Worm (Caenorhabditis elegans) whole organism, L4 larva: ENCODE measurements around the gene C14F11.7.

Experiments
- D1046.2 ChIP-seq: fragments of 200-800 bp; sonication (Bioruptor generic); IDR thresholded peaks from 2 replicates; pipeline ENCODE4 v1.3.6; 2022; ENCODE audit warnings: missing genetic modification characterization, missing compliant biosample characterization
- F37D6.2 ChIP-seq: sonication (generic microtip); optimal IDR thresholded peaks from 2 replicates; lab custom pipeline; 2016; ENCODE audit warnings: mild to moderate bottlenecking, missing genetic modification characterization, missing compliant biosample characterization
- T20F7.1 ChIP-seq: fragments of 200-800 bp; sonication (Bioruptor generic); optimal IDR thresholded peaks from 2 replicates; lab custom pipeline; 2018; ENCODE audit warnings: mild to moderate bottlenecking, missing genetic modification characterization, missing compliant biosample characterization
- Y48G9A.11 ChIP-seq: fragments of 200-800 bp; sonication (Bioruptor generic); IDR thresholded peaks from 2 replicates; pipeline ENCODE4 v1.3.6; 2022; ENCODE audit warnings: missing genetic modification reagents, missing genetic modification characterization, missing compliant biosample characterization
- Y5F2A.4 ChIP-seq: fragments of 200-800 bp; sonication (Bioruptor generic); optimal IDR thresholded peaks from 2 replicates; lab custom pipeline; 2018; ENCODE audit warnings: mild to moderate bottlenecking, missing genetic modification characterization, missing compliant biosample characterization
- ZK546.5 ChIP-seq, 2 experiments: sonication (generic microtip); optimal IDR thresholded peaks; 2 replicates each; lab custom pipeline; 2017; ENCODE audit warnings: missing biosample characterization in 2 of 2, missing genetic modification characterization in 2 of 2
- aha-1 ChIP-seq: fragments of 150-350 bp; peaks from one replicate; lab custom pipeline; 2014; ENCODE audit warnings: missing biosample characterization, missing genetic modification characterization
- arid-1 ChIP-seq: fragments of 200-800 bp; sonication (Bioruptor generic); conservative IDR thresholded peaks from 2 replicates; pipeline ENCODE4 v1.3.6; 2022; ENCODE audit warnings: missing genetic modification reagents, missing genetic modification characterization, missing compliant biosample characterization
- ceh-32 ChIP-seq: sonication (generic microtip); optimal IDR thresholded peaks from 2 replicates; lab custom pipeline; 2016; ENCODE audit warnings: mild to moderate bottlenecking, missing genetic modification characterization, missing compliant biosample characterization; ENCODE audit not compliant: poor library complexity
- ceh-82 ChIP-seq: sonication (generic microtip); optimal IDR thresholded peaks from 2 replicates; lab custom pipeline; 2017; ENCODE audit warnings: missing biosample characterization, missing genetic modification characterization
- cey-2 ChIP-seq: sonication (generic microtip); optimal IDR thresholded peaks from 3 replicates; lab custom pipeline; 2017; ENCODE audit warnings: missing genetic modification characterization, mild to moderate bottlenecking, missing compliant biosample characterization, antibody characterized with exemption, borderline replicate concordance; ENCODE audit not compliant: insufficient read depth
- dve-1 ChIP-seq: sonication (generic microtip); optimal IDR thresholded peaks from 2 replicates; lab custom pipeline; 2017; ENCODE audit warnings: antibody characterized with exemption, mild to moderate bottlenecking, missing genetic modification characterization, missing compliant biosample characterization; ENCODE audit not compliant: insufficient read depth
- hlh-30 ChIP-seq: sonication (generic microtip); optimal IDR thresholded peaks from 2 replicates; lab custom pipeline; 2017; ENCODE audit warnings: antibody characterized with exemption, mild to moderate bottlenecking, missing genetic modification characterization, missing compliant biosample characterization; ENCODE audit not compliant: insufficient read depth
- jun-1 ChIP-seq: fragments of 150-350 bp; optimal IDR thresholded peaks from 2 replicates; lab custom pipeline; 2014; ENCODE audit warnings: missing biosample characterization, missing genetic modification reagents, missing genetic modification characterization
- lin-15B ChIP-seq: fragments of 150-350 bp; sonication (generic microtip); optimal IDR thresholded peaks from 3 replicates; lab custom pipeline; 2014; ENCODE audit warnings: missing biosample characterization, missing genetic modification characterization
- madf-5 ChIP-seq, 2 experiments: fragments of 200-800 bp; sonication (Bioruptor generic); IDR thresholded peaks; 2 replicates each; pipeline ENCODE4 v1.3.6; 2022; ENCODE audit warnings: missing compliant biosample characterization in 2 of 2, missing genetic modification characterization in 2 of 2
- mdt-29 ChIP-seq: fragments of 200-800 bp; sonication (Bioruptor generic); IDR thresholded peaks from 2 replicates; pipeline ENCODE4 v1.3.6; 2022; ENCODE audit warnings: missing genetic modification reagents, missing genetic modification characterization, missing compliant biosample characterization
- mep-1 ChIP-seq: fragments of 150-350 bp; sonication (generic microtip); optimal IDR thresholded peaks from 3 replicates; lab custom pipeline; 2014; ENCODE audit warnings: missing biosample characterization, missing genetic modification characterization
- mes-2 ChIP-seq: sonication (generic microtip); optimal IDR thresholded peaks from 2 replicates; lab custom pipeline; 2016; ENCODE audit warnings: missing genotype, mild to moderate bottlenecking, missing genetic modification characterization, missing compliant biosample characterization; ENCODE audit not compliant: poor library complexity, severe bottlenecking
- mxl-3 ChIP-seq: fragments of 200-800 bp; sonication (Bioruptor generic); optimal IDR thresholded peaks from 2 replicates; lab custom pipeline; 2018; ENCODE audit warnings: mild to moderate bottlenecking, missing genetic modification characterization, missing compliant biosample characterization
- nhr-25 ChIP-seq: sonication (generic microtip); optimal IDR thresholded peaks from 2 replicates; lab custom pipeline; 2017; ENCODE audit warnings: missing genetic modification characterization, mild to moderate bottlenecking, missing compliant biosample characterization, antibody characterized with exemption, moderate library complexity, borderline replicate concordance; ENCODE audit not compliant: insufficient read depth
- nhr-28 ChIP-seq: fragments of 150-350 bp; optimal IDR thresholded peaks from 2 replicates; lab custom pipeline; 2014; ENCODE audit warnings: missing biosample characterization, missing genetic modification characterization
- nhr-41 ChIP-seq: fragments of 200-800 bp; sonication (Bioruptor generic); IDR thresholded peaks from 2 replicates; pipeline ENCODE4 v1.3.6; 2022; ENCODE audit warnings: missing genetic modification reagents, missing genetic modification characterization, missing compliant biosample characterization
- nhr-6 ChIP-seq: fragments of 150-350 bp; optimal IDR thresholded peaks from 2 replicates; lab custom pipeline; 2014; ENCODE audit warnings: missing biosample characterization, missing genetic modification characterization
- pha-4 ChIP-seq, 2 experiments: fragments of 150-350 bp in 1 of 2; fragments of 200-800 bp in 1 of 2; sonication (Bioruptor generic) in 1 of 2; IDR thresholded peaks in 1 of 2; optimal IDR thresholded peaks in 1 of 2; 2 replicates each; pipeline versions ENCODE4 v1.3.6 to Lab custom; 2014 to 2022; ENCODE audit warnings: missing genetic modification characterization in 2 of 2, missing genetic modification reagents in 2 of 2, missing biosample characterization in 1 of 2, missing compliant biosample characterization in 1 of 2
- pqm-1 ChIP-seq: sonication (generic microtip); optimal IDR thresholded peaks from 2 replicates; lab custom pipeline; 2017; ENCODE audit warnings: missing biosample characterization, missing genetic modification characterization
- rbr-2 ChIP-seq: sonication (generic microtip); optimal IDR thresholded peaks from 2 replicates; lab custom pipeline; 2016; ENCODE audit warnings: missing genotype, missing genetic modification characterization, missing compliant biosample characterization
- skn-1 ChIP-seq: fragments of 150-350 bp; optimal IDR thresholded peaks from 2 replicates; lab custom pipeline; 2014; ENCODE audit warnings: missing biosample characterization, missing genetic modification characterization
- snpc-4 ChIP-seq: fragments of 150-350 bp; optimal IDR thresholded peaks from 2 replicates; lab custom pipeline; 2014; ENCODE audit warnings: missing biosample characterization, missing genetic modification characterization
- unc-39 ChIP-seq: sonication (generic microtip); optimal IDR thresholded peaks from 2 replicates; lab custom pipeline; 2017; ENCODE audit warnings: missing biosample characterization, missing genetic modification characterization
- unc-62 ChIP-seq, 3 experiments: fragments of 150-350 bp in 1 of 3; sonication (generic microtip); optimal IDR thresholded peaks in 2 of 3; peaks in 1 of 3; 1 replicate in 1 of 3; 2 replicates in 2 of 3; lab custom pipeline; 2014 to 2017; ENCODE audit warnings: missing biosample characterization in 3 of 3, missing genetic modification characterization in 3 of 3, missing genetic modification reagents in 3 of 3, missing genotype in 1 of 3
- zfp-3 ChIP-seq: fragments of 200-800 bp; sonication (Bioruptor generic); conservative IDR thresholded peaks from 2 replicates; pipeline ENCODE4 v1.3.6; 2022; ENCODE audit warnings: missing genetic modification reagents, missing genetic modification characterization, missing compliant biosample characterization

Gene C14F11.7

DNA sequence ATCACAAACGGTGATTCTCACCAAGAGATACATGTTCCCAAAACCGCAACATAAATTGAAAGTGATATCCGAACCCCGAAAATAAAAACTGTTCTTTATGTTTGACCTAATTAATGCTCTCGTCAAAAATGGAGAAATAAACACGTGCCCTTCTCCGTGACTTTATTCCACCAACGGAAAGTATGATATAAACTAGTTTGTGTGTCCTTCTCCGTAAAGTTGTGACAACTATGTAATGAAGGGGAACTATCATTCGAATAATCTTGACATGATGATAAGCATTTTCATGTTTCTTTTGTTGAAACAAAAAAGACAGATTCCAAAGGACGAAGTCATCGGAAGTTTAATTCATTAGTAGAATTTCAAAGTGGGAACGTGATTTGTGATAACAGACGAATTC lies 6.8 kb downstream of the C14F11.7 start (continued):
- no peak for TF ChIP-seq mes-2 (tag; lab: Kevin White, UChicago)
- peak; percentile 76 for TF ChIP-seq hlh-30
- no peak for TF ChIP-seq cey-2 (tag; lab: Kevin White, UChicago)
- TF ChIP-seq mep-1 (tag; lab: Kevin White, UChicago), result peak; percentile 62
- TF ChIP-seq rbr-2 (tag; lab: Kevin White, UChicago), result no peak
- TF ChIP-seq nhr-28 (tag; lab: Kevin White, UChicago), result peak; percentile 58
- no peak for TF ChIP-seq madf-5 (GFP tag; IDR thresholded peaks at IDR 0.05; lab: Robert Waterston, UW)
- TF ChIP-seq aha-1 (tag; lab: Kevin White, UChicago), result peak; percentile 79
- peak; percentile 3 for TF ChIP-seq dve-1 (tag; lab: Kevin White, UChicago)
- TF ChIP-seq pha-4 (GFP tag; IDR thresholded peaks at IDR 0.05; lab: Robert Waterston, UW), result no peak
- no peak for TF ChIP-seq pha-4 (tag; optimal IDR thresholded peaks at IDR 0.05; lab: Kevin White, UChicago)
- peak; percentile 2 for TF ChIP-seq nhr-6 (tag; lab: Kevin White, UChicago)

DNA sequence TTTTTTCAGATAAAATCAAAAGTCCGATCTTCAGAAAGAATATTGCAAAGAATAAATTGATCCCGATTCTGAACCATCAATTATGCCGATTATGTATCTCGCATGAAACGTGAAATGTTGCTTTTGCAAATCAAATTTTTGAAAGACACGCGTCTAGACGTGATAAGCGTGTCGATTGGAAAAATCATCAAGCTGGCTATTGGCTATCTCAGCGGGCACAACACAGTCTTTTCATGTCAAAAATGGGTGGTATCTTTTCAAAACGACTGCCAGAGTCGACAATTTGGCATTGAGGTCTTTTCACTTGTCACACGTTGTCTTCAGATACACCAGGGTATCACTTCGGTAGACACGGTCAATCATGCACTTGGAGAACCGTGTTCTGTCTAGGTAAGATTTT lies 11.7 kb downstream of the C14F11.7 start, which contains the start of gene daf-9:
Gene daf-9, plus strand, starts transcription at position 301 of the 400 bp plus-strand sequence.
- no peak for TF ChIP-seq lin-15B (tag; lab: Kevin White, UChicago)
- TF ChIP-seq mxl-3 (GFP tag; lab: Kevin White, UChicago), result peak; percentile 33

DNA sequence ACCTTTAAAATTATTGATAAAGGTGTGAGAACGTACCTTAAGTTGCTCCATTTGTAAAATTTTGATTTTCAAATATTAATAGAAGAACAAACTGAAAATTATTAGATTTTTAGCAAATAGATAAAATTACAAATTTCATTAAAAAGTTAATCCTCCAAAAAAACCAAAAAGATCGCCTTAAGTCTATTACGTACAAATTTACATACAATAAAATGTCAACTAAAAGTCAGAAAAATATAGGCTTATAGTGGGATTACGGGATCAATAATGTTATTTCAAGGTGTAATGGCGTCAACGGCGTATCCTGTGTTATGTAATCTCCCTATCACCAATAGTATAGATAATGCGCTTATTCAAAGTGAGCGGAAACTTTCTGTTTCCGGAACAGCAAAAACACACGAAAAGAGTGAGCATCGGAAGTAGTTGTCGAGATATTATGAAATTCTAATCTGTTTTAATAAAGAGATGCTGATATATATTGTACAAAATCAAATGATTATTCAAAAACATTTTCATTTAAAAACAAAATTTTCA lies 14.1 kb downstream of the C14F11.7 start, which contains the start of gene ceh-54:
Gene ceh-54, minus strand, starts transcription at position 51 of the 534 bp plus-strand sequence.
- no peak for TF ChIP-seq Y5F2A.4 (GFP tag; lab: Kevin White, UChicago)
- no peak for TF ChIP-seq nhr-25 (tag; lab: Kevin White, UChicago)
- no peak for TF ChIP-seq F37D6.2
- no peak for TF ChIP-seq jun-1 (tag; lab: Kevin White, UChicago)
- TF ChIP-seq ceh-82 (tag; lab: Kevin White, UChicago), result no peak

DNA sequence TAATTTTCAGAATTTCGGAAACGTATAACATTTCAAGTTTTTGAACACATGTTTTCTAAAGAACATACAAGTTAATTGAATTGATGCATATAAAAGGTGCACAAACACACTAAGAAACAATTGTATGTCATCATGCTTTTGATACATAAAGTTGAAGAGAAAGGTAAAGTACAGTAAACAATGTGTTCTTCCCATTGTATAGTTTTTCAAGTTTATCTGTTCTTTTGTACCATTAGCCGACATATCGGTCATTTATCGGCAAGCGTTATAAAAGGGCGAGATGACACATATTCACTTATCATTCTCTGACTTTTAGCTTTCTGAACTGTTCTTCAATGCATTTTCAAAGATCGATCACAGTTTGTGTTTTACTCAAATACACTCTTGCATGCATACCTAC lies 18.4 kb downstream of the C14F11.7 start, which contains the start of gene T13C5.9:
Gene T13C5.9, plus strand, starts transcription at position 301 of the 400 bp plus-strand sequence.
- TF ChIP-seq ceh-32 (tag; lab: Kevin White, UChicago) (no peak), pqm-1 (tag; lab: Kevin White, UChicago) (no peak), unc-39 (tag; lab: Kevin White, UChicago) (no peak), arid-1 (no peak), ceh-82 (tag; lab: Kevin White, UChicago) (no peak), snpc-4 (tag; lab: Kevin White, UChicago) (no peak), mdt-29 (GFP tag; lab: Robert Waterston, UW) (no peak), nhr-41 (GFP tag; lab: Robert Waterston, UW) (no peak), ZK546.5 (tag; optimal IDR thresholded peaks at IDR 0.05; lab: Kevin White, UChicago) (no peak), mxl-3 (GFP tag; lab: Kevin White, UChicago) (no peak), zfp-3 (GFP tag; lab: Robert Waterston, UW) (no peak), hlh-30 (no peak), T20F7.1 (GFP tag; lab: Kevin White, UChicago) (no peak), D1046.2 (GFP tag; lab: Robert Waterston, UW) (no peak), unc-62 (GFP tag; optimal IDR thresholded peaks at IDR 0.05 in 1 of 2; lab: Kevin White, UChicago) (no peak), unc-62 (tag; optimal IDR thresholded peaks at IDR 0.05; lab: Kevin White, UChicago) (no peak), mes-2 (tag; lab: Kevin White, UChicago) (no peak), Y48G9A.11 (GFP tag; lab: Robert Waterston, UW) (no peak), skn-1 (no peak)
- TF ChIP-seq, all 104 proteins: peak for 0
